Worm (Caenorhabditis elegans) whole organism, young adult: ENCODE results near the gene C49F5.7.

Experiments used
- B0261.1 ChIP-seq: sonication (generic microtip); optimal IDR thresholded peaks from 2 replicates; lab custom pipeline; 2016; ENCODE audit warnings: mild to moderate bottlenecking, missing genetic modification characterization, moderate library complexity, missing compliant biosample characterization
- B0336.3 ChIP-seq: fragments of 200-800 bp; sonication (Bioruptor generic); IDR thresholded peaks from 2 replicates; pipeline ENCODE4 v1.3.6; 2022; ENCODE audit warnings: missing genetic modification characterization, missing compliant biosample characterization
- C06A6.2 ChIP-seq: fragments of 200-800 bp; sonication (Bioruptor generic); conservative IDR thresholded peaks from 2 replicates; pipeline ENCODE4 v1.3.6; 2022; ENCODE audit warnings: missing genetic modification characterization, missing compliant biosample characterization
- K11D2.4 ChIP-seq: fragments of 200-800 bp; sonication (Bioruptor generic); IDR thresholded peaks from 2 replicates; pipeline ENCODE4 v1.3.6; 2022; ENCODE audit warnings: missing genetic modification reagents, missing genetic modification characterization, missing compliant biosample characterization
- T07F8.4 ChIP-seq: sonication (generic microtip); optimal IDR thresholded peaks from 2 replicates; lab custom pipeline; 2016; ENCODE audit warnings: mild to moderate bottlenecking, missing genetic modification characterization, moderate library complexity, missing compliant biosample characterization
- Y53G8AR.9 ChIP-seq: fragments of 200-800 bp; sonication (Bioruptor generic); conservative IDR thresholded peaks from 2 replicates; pipeline ENCODE4 v1.3.6; 2022; ENCODE audit warnings: missing genetic modification reagents, missing genetic modification characterization, missing compliant biosample characterization
- Y56A3A.18 ChIP-seq: fragments of 200-800 bp; sonication (Bioruptor generic); IDR thresholded peaks from 2 replicates; pipeline ENCODE4 v1.3.6; 2022; ENCODE audit warnings: missing genetic modification reagents, missing genetic modification characterization, missing compliant biosample characterization
- ama-1 ChIP-seq, 3 experiments: fragments of 150-350 bp in 1 of 3; sonication (generic microtip) in 2 of 3; optimal IDR thresholded peaks; 2 replicates each; lab custom pipeline; 2014 to 2018; ENCODE audit warnings: missing biosample characterization in 2 of 3, missing genetic modification characterization in 2 of 3, missing genetic modification reagents in 2 of 3
- aptf-2 ChIP-seq: fragments of 200-800 bp; sonication (Bioruptor generic); conservative IDR thresholded peaks from 2 replicates; pipeline ENCODE4 v1.3.6; 2022; ENCODE audit warnings: missing genetic modification reagents, missing genetic modification characterization, missing compliant biosample characterization
- aptf-3 ChIP-seq: fragments of 200-800 bp; sonication (Bioruptor generic); IDR thresholded peaks from 2 replicates; pipeline ENCODE4 v1.3.6; 2022; ENCODE audit warnings: missing genetic modification characterization, missing compliant biosample characterization
- attf-6 ChIP-seq: fragments of 200-800 bp; sonication (Bioruptor generic); IDR thresholded peaks from 2 replicates; pipeline ENCODE4 v1.3.6; 2022; ENCODE audit warnings: missing genetic modification reagents, missing genetic modification characterization, missing compliant biosample characterization
- bed-1 ChIP-seq: fragments of 200-800 bp; sonication (Bioruptor generic); IDR thresholded peaks from 2 replicates; pipeline ENCODE4 v1.3.6; 2022; ENCODE audit warnings: missing genetic modification reagents, missing genetic modification characterization, missing compliant biosample characterization
- cebp-1 ChIP-seq, 2 experiments: fragments of 200-800 bp in 1 of 2; sonication (Bioruptor generic) in 1 of 2; sonication (generic microtip) in 1 of 2; IDR thresholded peaks in 1 of 2; optimal IDR thresholded peaks in 1 of 2; 2 replicates each; pipeline versions ENCODE4 v1.3.6 to Lab custom; 2017 to 2022; ENCODE audit warnings: missing compliant biosample characterization in 2 of 2, missing genetic modification characterization in 2 of 2, mild to moderate bottlenecking in 1 of 2, missing genetic modification reagents in 1 of 2, moderate library complexity in 1 of 2
- ceh-100 ChIP-seq: fragments of 200-800 bp; sonication (Bioruptor generic); IDR thresholded peaks from 2 replicates; pipeline ENCODE4 v1.3.6; 2022; ENCODE audit warnings: missing genetic modification reagents, missing genetic modification characterization, missing compliant biosample characterization
- die-1 ChIP-seq: sonication (generic microtip); optimal IDR thresholded peaks from 2 replicates; lab custom pipeline; 2016; ENCODE audit warnings: missing genotype, mild to moderate bottlenecking, missing genetic modification characterization, missing compliant biosample characterization
- dox-1 ChIP-seq: fragments of 200-800 bp; sonication (Bioruptor generic); IDR thresholded peaks from 2 replicates; pipeline ENCODE4 v1.3.6; 2022; ENCODE audit warnings: missing genetic modification reagents, missing genetic modification characterization, missing compliant biosample characterization
- egl-44 ChIP-seq: fragments of 200-800 bp; sonication (Bioruptor generic); IDR thresholded peaks from 2 replicates; pipeline ENCODE4 v1.3.6; 2022; ENCODE audit warnings: missing genetic modification reagents, missing genetic modification characterization, missing compliant biosample characterization
- egrh-3 ChIP-seq: fragments of 200-800 bp; sonication (Bioruptor generic); IDR thresholded peaks from 2 replicates; pipeline ENCODE4 v1.3.6; 2022; ENCODE audit warnings: missing genetic modification reagents, missing genetic modification characterization, missing compliant biosample characterization
- ekl-4 ChIP-seq: fragments of 200-800 bp; sonication (Bioruptor generic); IDR thresholded peaks from 2 replicates; pipeline ENCODE4 v1.3.6; 2022; ENCODE audit warnings: missing genetic modification reagents, missing genetic modification characterization, missing compliant biosample characterization
- fkh-3 ChIP-seq: sonication (generic microtip); optimal IDR thresholded peaks from 2 replicates; lab custom pipeline; 2016; ENCODE audit warnings: mild to moderate bottlenecking, missing genetic modification characterization, missing compliant biosample characterization
- hlh-12 ChIP-seq: sonication (generic microtip); optimal IDR thresholded peaks from 2 replicates; lab custom pipeline; 2016; ENCODE audit warnings: missing genetic modification characterization, missing compliant biosample characterization
- hmg-20 ChIP-seq: fragments of 200-800 bp; sonication (Bioruptor generic); IDR thresholded peaks from 2 replicates; pipeline ENCODE4 v1.3.6; 2022; ENCODE audit warnings: missing genetic modification reagents, missing genetic modification characterization, missing compliant biosample characterization
- lin-26 ChIP-seq: fragments of 200-800 bp; sonication (Bioruptor generic); IDR thresholded peaks from 2 replicates; pipeline ENCODE4 v1.3.6; 2022; ENCODE audit warnings: missing genetic modification reagents, missing genetic modification characterization, missing compliant biosample characterization
- madf-10 ChIP-seq: sonication (generic microtip); optimal IDR thresholded peaks from 2 replicates; lab custom pipeline; 2016; ENCODE audit warnings: mild to moderate bottlenecking, missing genetic modification characterization, missing compliant biosample characterization
- mcd-1 ChIP-seq: fragments of 200-800 bp; sonication (Bioruptor generic); IDR thresholded peaks from 2 replicates; pipeline ENCODE4 v1.3.6; 2022; ENCODE audit warnings: missing genetic modification reagents, missing genetic modification characterization, missing compliant biosample characterization
- mel-28 ChIP-seq: sonication (generic microtip); optimal IDR thresholded peaks from 2 replicates; lab custom pipeline; 2016; ENCODE audit warnings: borderline replicate concordance, mild to moderate bottlenecking, missing genetic modification characterization, missing compliant biosample characterization
- nfya-1 ChIP-seq: sonication (generic microtip); optimal IDR thresholded peaks from 2 replicates; lab custom pipeline; 2017; ENCODE audit warnings: antibody characterized with exemption, missing compliant biosample characterization, missing genetic modification characterization, borderline replicate concordance; ENCODE audit not compliant: insufficient read depth
- nfyb-1 ChIP-seq: fragments of 200-800 bp; sonication (Bioruptor generic); IDR thresholded peaks from 2 replicates; pipeline ENCODE4 v1.3.6; 2022; ENCODE audit warnings: missing genetic modification reagents, missing genetic modification characterization, missing compliant biosample characterization
- nhr-120 ChIP-seq: fragments of 200-800 bp; sonication (Bioruptor generic); IDR thresholded peaks from 2 replicates; pipeline ENCODE4 v1.3.6; 2022; ENCODE audit warnings: missing genetic modification characterization, missing compliant biosample characterization
- nhr-80 ChIP-seq: sonication (generic microtip); optimal IDR thresholded peaks from 2 replicates; lab custom pipeline; 2016; ENCODE audit warnings: missing genetic modification characterization, missing compliant biosample characterization
- rec-8 ChIP-seq, 2 experiments: sonication (generic microtip); optimal IDR thresholded peaks; 2 replicates each; lab custom pipeline; 2016; ENCODE audit warnings: mild to moderate bottlenecking in 2 of 2, missing genetic modification characterization in 2 of 2, missing genetic modification reagents in 2 of 2, missing genotype in 2 of 2, missing biosample characterization in 1 of 2, missing compliant biosample characterization in 1 of 2, moderate library complexity in 1 of 2
- repo-1 ChIP-seq: sonication (generic microtip); optimal IDR thresholded peaks from 2 replicates; lab custom pipeline; 2017; ENCODE audit warnings: mild to moderate bottlenecking, missing genetic modification characterization, missing compliant biosample characterization
- sdz-38 ChIP-seq: sonication (generic microtip); optimal IDR thresholded peaks from 2 replicates; lab custom pipeline; 2016; ENCODE audit warnings: missing genotype, missing genetic modification characterization, missing compliant biosample characterization
- snpc-1.1 ChIP-seq: sonication (generic microtip); optimal IDR thresholded peaks from 2 replicates; lab custom pipeline; 2017; ENCODE audit warnings: missing genetic modification characterization, mild to moderate bottlenecking, missing compliant biosample characterization, antibody characterized with exemption, moderate library complexity, missing genotype, missing genetic modification reagents; ENCODE audit not compliant: insufficient read depth
- snpc-4 ChIP-seq, 5 experiments: fragments of 150-350 bp in 1 of 5; sonication (generic microtip) in 4 of 5; optimal IDR thresholded peaks; 2 replicates each; lab custom pipeline; 2014 to 2018; ENCODE audit warnings: missing genetic modification characterization in 5 of 5, missing biosample characterization in 3 of 5, antibody characterized with exemption in 2 of 5, mild to moderate bottlenecking in 2 of 5, missing compliant biosample characterization in 2 of 5, missing genotype in 2 of 5, moderate library complexity in 2 of 5, missing genetic modification reagents in 1 of 5
- sptf-2 ChIP-seq: fragments of 200-800 bp; sonication (Bioruptor generic); optimal IDR thresholded peaks from 2 replicates; lab custom pipeline; 2018; ENCODE audit warnings: mild to moderate bottlenecking, missing genetic modification characterization, missing compliant biosample characterization
- tbp1 ChIP-seq: fragments of 200-800 bp; sonication (Bioruptor generic); optimal IDR thresholded peaks from 2 replicates; lab custom pipeline; 2018; ENCODE audit warnings: mild to moderate bottlenecking, missing genetic modification characterization, missing compliant biosample characterization
- tbx-9 ChIP-seq: sonication (generic microtip); optimal IDR thresholded peaks from 2 replicates; lab custom pipeline; 2016; ENCODE audit warnings: borderline replicate concordance, missing genetic modification characterization, inconsistent platforms, missing compliant biosample characterization
- ztf-18 ChIP-seq: sonication (generic microtip); optimal IDR thresholded peaks from 2 replicates; lab custom pipeline; 2016; ENCODE audit warnings: missing genotype, mild to moderate bottlenecking, missing genetic modification characterization, missing compliant biosample characterization
- ztf-26 ChIP-seq: sonication (generic microtip); optimal IDR thresholded peaks from 2 replicates; lab custom pipeline; 2017; ENCODE audit warnings: missing genetic modification characterization, missing compliant biosample characterization
- ztf-6 ChIP-seq: fragments of 200-800 bp; sonication (Bioruptor generic); IDR thresholded peaks from 2 replicates; pipeline ENCODE4 v1.3.6; 2022; ENCODE audit warnings: missing genetic modification reagents, missing genetic modification characterization, missing compliant biosample characterization

C49F5.7 gene

ce11 chrX:11965663-11966304, 28.8 kb upstream of the C49F5.7 start, which contains the start of gene sams-1:
Gene sams-1 (plus strand): TSS chrX:11965962.
- no peak for TF ChIP-seq attf-6 (GFP tag; lab: Robert Waterston, UW)
- no peak for TF ChIP-seq nfya-1 (tag; lab: Kevin White, UChicago)
- no peak for TF ChIP-seq aptf-3 (GFP tag; lab: Robert Waterston, UW)
- TF ChIP-seq nhr-80 (tag; lab: Kevin White, UChicago) = peak; percentile 8
- TF ChIP-seq fkh-3 = no peak
- TF ChIP-seq tbx-9 (tag; lab: Kevin White, UChicago) = no peak
- 0 out of 2 replicates have a peak, but pooled peaks have one; percentile 6 for TF ChIP-seq dox-1 (GFP tag; lab: Robert Waterston, UW)
- TF ChIP-seq repo-1 = no peak
- peak; percentile 77 for TF ChIP-seq ama-1 (optimal IDR thresholded peaks at IDR 0.05; lab: Kevin White, UChicago)
- no peak for TF ChIP-seq ama-1 (GFP tag; optimal IDR thresholded peaks at IDR 0.05; lab: Kevin White, UChicago)
- no peak for TF ChIP-seq snpc-1.1 (tag; lab: Kevin White, UChicago)
- TF ChIP-seq egl-44 (GFP tag; lab: Robert Waterston, UW) = no peak
- TF ChIP-seq rec-8 (tag; optimal IDR thresholded peaks at IDR 0.05; lab: Kevin White, UChicago) = no peak
- TF ChIP-seq snpc-4 (GFP tag; optimal IDR thresholded peaks at IDR 0.05; lab: Kevin White, UChicago) = no peak
- no peak for TF ChIP-seq snpc-4 (tag; optimal IDR thresholded peaks at IDR 0.05; lab: Kevin White, UChicago)
- TF ChIP-seq egrh-3 (GFP tag; lab: Robert Waterston, UW) = no peak

ce11 chrX:11967034-11967433, 27.6 kb upstream of the C49F5.7 start:
- TF ChIP-seq C06A6.2 (no peak), sptf-2 (GFP tag; lab: Kevin White, UChicago) (no peak), hlh-12 (tag; lab: Kevin White, UChicago) (no peak), madf-10 (no peak), mcd-1 (GFP tag; lab: Robert Waterston, UW) (no peak)
- TF ChIP-seq, all 124 proteins: peak for 0

- peak; percentile 13; the same call in 1 of the 2 replicates for TF ChIP-seq B0336.3 (GFP tag; lab: Robert Waterston, UW)
- TF ChIP-seq aptf-2 = no peak
- TF ChIP-seq ceh-100 (GFP tag; lab: Robert Waterston, UW) = peak; percentile 12; the same call in 1 of the 2 replicates
- no peak for TF ChIP-seq ztf-6 (GFP tag; lab: Robert Waterston, UW)
- 0 out of 2 replicates have a peak, but pooled peaks have one; percentile 24 for TF ChIP-seq K11D2.4 (GFP tag; lab: Robert Waterston, UW)
- no peak for TF ChIP-seq snpc-4 (GFP tag; optimal IDR thresholded peaks at IDR 0.05; lab: Kevin White, UChicago)
- TF ChIP-seq snpc-4 (tag; optimal IDR thresholded peaks at IDR 0.05; lab: Kevin White, UChicago) = no peak
- TF ChIP-seq Y56A3A.18 (GFP tag; lab: Robert Waterston, UW) = peak; percentile 56
- TF ChIP-seq repo-1 = peak; percentile 2
- no peak for TF ChIP-seq nhr-120 (GFP tag; lab: Robert Waterston, UW)
- TF ChIP-seq die-1 (tag; lab: Kevin White, UChicago) = no peak
- TF ChIP-seq ama-1 (optimal IDR thresholded peaks at IDR 0.05; lab: Kevin White, UChicago) = no peak
- TF ChIP-seq ama-1 (GFP tag; optimal IDR thresholded peaks at IDR 0.05; lab: Kevin White, UChicago) = no peak
- TF ChIP-seq lin-26 (GFP tag; lab: Robert Waterston, UW) = no peak; the same call in 1 of the 2 replicates
- peak; percentile 59 for TF ChIP-seq nhr-80 (tag; lab: Kevin White, UChicago)
- TF ChIP-seq ztf-26 (tag; lab: Kevin White, UChicago) = peak; percentile 46
- TF ChIP-seq sdz-38 = no peak
- no peak for TF ChIP-seq cebp-1 (GFP tag; IDR thresholded peaks at IDR 0.05; lab: Robert Waterston, UW)
- peak; percentile 30 for TF ChIP-seq cebp-1 (tag; optimal IDR thresholded peaks at IDR 0.05; lab: Kevin White, UChicago)
- TF ChIP-seq nfyb-1 (GFP tag; lab: Robert Waterston, UW) = 0 out of 2 replicates have a peak, but pooled peaks have one; percentile 16
- no peak for TF ChIP-seq ztf-18
- no peak for TF ChIP-seq hlh-12 (tag; lab: Kevin White, UChicago)
- peak; percentile 52; the same call in 1 of the 2 replicates for TF ChIP-seq Y53G8AR.9 (GFP tag; lab: Robert Waterston, UW)
- TF ChIP-seq hmg-20 (GFP tag; lab: Robert Waterston, UW) = no peak
- no peak for TF ChIP-seq mel-28 (tag; lab: Kevin White, UChicago)
- TF ChIP-seq bed-1 (GFP tag; lab: Robert Waterston, UW) = no peak
- no peak; the same call in 1 of the 2 replicates for TF ChIP-seq ekl-4 (GFP tag; lab: Robert Waterston, UW)
- no peak for TF ChIP-seq T07F8.4
- TF ChIP-seq tbp1 (GFP tag; lab: Kevin White, UChicago) = no peak
- TF ChIP-seq B0261.1 = peak; percentile 2
These were observed 26.5 kb upstream of the C49F5.7 start for ce11 chrX:11968024-11968598.
